Worm (Caenorhabditis elegans): ENCODE results near the gene F10G7.12.
A peak's percentile ranks its signal among the peaks of the same experiment; 100 is the strongest.
"Not testable (repeated sequence)": the region's sequence is repeated elsewhere in the genome, so short reads cannot be mapped to it uniquely, and the experiment has no call there.

The F10G7.12 gene

DNA sequence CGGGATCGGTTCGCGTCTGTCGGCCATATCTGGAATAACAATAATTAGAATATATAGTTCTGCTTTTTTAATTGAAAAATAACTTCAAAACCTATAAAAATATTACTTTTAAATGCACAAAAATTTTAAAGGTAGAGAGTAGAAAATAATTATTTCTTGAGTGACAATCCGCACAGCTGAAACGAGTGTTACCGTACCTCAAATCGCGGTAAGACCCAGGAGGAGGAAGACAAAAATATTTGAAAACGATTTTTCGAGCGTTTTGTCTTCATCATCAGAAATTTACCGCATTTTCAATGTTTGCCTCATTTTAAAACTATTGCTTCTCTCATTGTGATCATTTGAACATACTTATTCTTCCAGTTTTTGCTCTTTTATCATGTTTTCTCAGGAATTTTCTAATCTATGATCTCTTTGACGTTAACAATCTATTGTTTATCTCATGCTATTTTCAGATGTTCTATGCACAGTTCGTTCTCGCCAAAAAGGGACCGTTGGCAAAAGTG, 8.7 kb downstream of the F10G7.12 start, which contains the start of the genes rpn-5 and scc-1 (continued):
- TF ChIP-seq mes-2 (tag; optimal IDR thresholded peaks at IDR 0.05; ENCODE audit: poor library complexity, severe bottlenecking) = peak; percentile 73
- TF ChIP-seq nhr-25 (tag; optimal IDR thresholded peaks at IDR 0.05; ENCODE audit: borderline replicate concordance, insufficient read depth) = peak; percentile 27
- TF ChIP-seq dpl-1 (GFP tag; optimal IDR thresholded peaks at IDR 0.05) = peak; percentile 92
- TF ChIP-seq R02D3.7 (tag; optimal IDR thresholded peaks at IDR 0.05) = no peak
- TF ChIP-seq hlh-11 (tag; optimal IDR thresholded peaks at IDR 0.05) = peak; percentile 50

DNA sequence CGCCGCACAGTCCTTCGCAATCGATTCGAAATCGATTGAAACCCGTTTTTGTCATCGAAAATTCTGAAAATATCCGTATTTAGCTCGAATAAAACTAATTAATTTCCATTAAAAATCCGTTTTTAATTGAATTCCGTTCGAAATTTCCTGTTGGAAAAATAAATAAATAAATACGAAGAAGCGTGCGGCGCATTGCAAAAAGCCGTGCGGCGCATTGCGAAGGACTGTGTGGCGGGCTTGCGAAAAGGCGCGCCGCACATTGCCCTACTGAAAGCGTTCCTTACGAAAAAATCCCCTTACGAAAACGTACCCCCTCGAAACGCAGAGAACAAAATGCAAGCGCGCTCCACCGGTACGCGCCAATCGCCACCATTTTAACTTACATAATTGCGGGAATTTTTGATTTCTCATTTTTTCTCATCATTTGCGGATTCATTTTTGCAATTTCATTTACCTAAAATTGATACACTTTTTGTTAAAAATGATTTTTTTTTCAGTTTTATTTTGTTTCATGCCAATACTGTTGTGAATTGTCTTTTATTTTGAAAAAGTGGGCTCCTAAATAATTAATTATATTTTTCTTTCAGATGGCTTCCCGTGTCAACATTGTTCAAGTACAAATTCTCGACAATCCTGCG, 12.0 kb downstream of the F10G7.12 start, which contains the start of gene unc-85:
unc-85 (plus strand) TSS at position 588 of the 638 bp plus-strand sequence.
- peak; percentile 89 for TF ChIP-seq Y75B8A.6 (GFP tag; IDR thresholded peaks at IDR 0.05)
- TF ChIP-seq saeg-2 (GFP tag; IDR thresholded peaks at IDR 0.05) = peak; percentile 74; the same call in 1 of the 2 replicates
- TF ChIP-seq dpl-1 (GFP tag; optimal IDR thresholded peaks at IDR 0.05) = peak; percentile 59
- peak; percentile 79 for TF ChIP-seq set-16 (GFP tag; IDR thresholded peaks at IDR 0.05)
- TF ChIP-seq mxl-2 (GFP tag; conservative IDR thresholded peaks at IDR 0.05) = peak; percentile 83
- peak; percentile 87 for TF ChIP-seq ctbp-1 (GFP tag; IDR thresholded peaks at IDR 0.05)
- peak; percentile 72 for TF ChIP-seq hlh-11 (tag; optimal IDR thresholded peaks at IDR 0.05)
- TF ChIP-seq snpc-1.2 (GFP tag; IDR thresholded peaks at IDR 0.05) = peak; percentile 89
- TF ChIP-seq F49E8.2 (tag; optimal IDR thresholded peaks at IDR 0.05; ENCODE audit: borderline replicate concordance) = peak; percentile 60
- TF ChIP-seq Y48G9A.11 (GFP tag; IDR thresholded peaks at IDR 0.05) = peak; percentile 92
- peak; percentile 90 for TF ChIP-seq ceh-44 (GFP tag; IDR thresholded peaks at IDR 0.05)
- TF ChIP-seq spr-1 (tag; optimal IDR thresholded peaks at IDR 0.05) = peak; percentile 70
- peak; percentile 23 for TF ChIP-seq nhr-77 (tag; optimal IDR thresholded peaks at IDR 0.05)
- peak; percentile 87 for TF ChIP-seq arid-1 (GFP tag; conservative IDR thresholded peaks at IDR 0.05)
- TF ChIP-seq vab-7 (GFP tag; IDR thresholded peaks at IDR 0.05) = peak; percentile 94
- TF ChIP-seq egl-43 (GFP tag; IDR thresholded peaks at IDR 0.05) = peak; percentile 82
- TF ChIP-seq nhr-28 (tag; optimal IDR thresholded peaks at IDR 0.05) = peak; percentile 15
- TF ChIP-seq dmd-6 (GFP tag; IDR thresholded peaks at IDR 0.05) = peak; percentile 83
- TF ChIP-seq mes-2 (tag; optimal IDR thresholded peaks at IDR 0.05; ENCODE audit: poor library complexity, severe bottlenecking) = peak; percentile 87
- peak; percentile 53 to 61; a peak in 1 of 4 replicates for TF ChIP-seq madf-5 (GFP tag; IDR thresholded peaks at IDR 0.05)
- peak; percentile 78 for TF ChIP-seq dmd-9 (GFP tag; IDR thresholded peaks at IDR 0.05)
- TF ChIP-seq ceh-20 (GFP tag; IDR thresholded peaks at IDR 0.05) = peak; percentile 90
- TF ChIP-seq ZK337.2 (GFP tag; IDR thresholded peaks at IDR 0.05) = peak; percentile 55; the same call in 1 of the 2 replicates
- TF ChIP-seq php-3 (GFP tag; IDR thresholded peaks at IDR 0.05) = peak; percentile 23; the same call in 1 of the 2 replicates
- TF ChIP-seq zfp-3 (GFP tag; conservative IDR thresholded peaks at IDR 0.05) = peak; percentile 85
- peak; percentile 93 for TF ChIP-seq hmg-1.1 (GFP tag; IDR thresholded peaks at IDR 0.05)
- peak in 1 of 2 experiments; percentile 16 for TF ChIP-seq mdl-1 (tag; optimal IDR thresholded peaks at IDR 0.05)
- TF ChIP-seq pha-4 (GFP tag; IDR thresholded peaks at IDR 0.05) = peak; percentile 90
- not testable (repeated sequence) for TF ChIP-seq pha-4 (tag; optimal IDR thresholded peaks at IDR 0.05)
- TF ChIP-seq lin-13 (GFP tag; optimal IDR thresholded peaks at IDR 0.05) = peak; percentile 24
- peak; percentile 88 for TF ChIP-seq lin-1 (GFP tag; IDR thresholded peaks at IDR 0.05)
- peak; percentile 96 for TF ChIP-seq D1046.2 (GFP tag; IDR thresholded peaks at IDR 0.05)
- TF ChIP-seq dmd-8 (GFP tag; IDR thresholded peaks at IDR 0.05) = 0 out of 2 replicates have a peak, but pooled peaks have one; percentile 44
- peak; percentile 81 for TF ChIP-seq nhr-102 (tag; optimal IDR thresholded peaks at IDR 0.05)
- TF ChIP-seq hif-1 (tag; optimal IDR thresholded peaks at IDR 0.05) = peak in 1 of 2 experiments; percentile 61
- TF ChIP-seq rbr-2 (tag; optimal IDR thresholded peaks at IDR 0.05) = peak; percentile 78
- peak; percentile 92 for TF ChIP-seq T26A8.4 (GFP tag; IDR thresholded peaks at IDR 0.05)
- peak; percentile 67 for TF ChIP-seq lin-15B (tag; optimal IDR thresholded peaks at IDR 0.05)
- peak; percentile 91 for TF ChIP-seq tra-1 (GFP tag; IDR thresholded peaks at IDR 0.05)
- peak; percentile 62; the same call in 1 of the 2 replicates for TF ChIP-seq lim-7 (GFP tag; IDR thresholded peaks at IDR 0.05)
- peak; percentile 56 for TF ChIP-seq dve-1 (tag; optimal IDR thresholded peaks at IDR 0.05; ENCODE audit: insufficient read depth)
- TF ChIP-seq unc-130 (GFP tag; optimal IDR thresholded peaks at IDR 0.05) = peak; percentile 80
- peak; percentile 22 for TF ChIP-seq nhr-48 (tag; optimal IDR thresholded peaks at IDR 0.05)

Data from whole organism, L4 larva.